Worm (Caenorhabditis elegans) whole organism, L1 larva: Measurements from ENCODE around the gene T24D8.6.
A peak's percentile ranks its signal among the peaks of the same experiment; 100 is the strongest.

Experiments used
- C04F5.9 ChIP-seq: sonication (generic microtip); optimal IDR thresholded peaks from 2 replicates; lab custom pipeline; 2016; ENCODE audit warnings: missing genetic modification characterization, missing compliant biosample characterization
- F16B12.6 ChIP-seq: fragments of 150-350 bp; optimal IDR thresholded peaks from 2 replicates; lab custom pipeline; 2014; ENCODE audit warnings: missing biosample characterization, missing genetic modification characterization
- alr-1 ChIP-seq: fragments of 200-800 bp; sonication (Bioruptor generic); optimal IDR thresholded peaks from 2 replicates; lab custom pipeline; 2018; ENCODE audit warnings: borderline replicate concordance, mild to moderate bottlenecking, missing genetic modification characterization, missing compliant biosample characterization
- blmp-1 ChIP-seq: fragments of 150-350 bp; optimal IDR thresholded peaks from 2 replicates; lab custom pipeline; 2014; ENCODE audit warnings: missing biosample characterization, missing genetic modification characterization
- ceh-8 ChIP-seq: fragments of 200-800 bp; sonication (Bioruptor generic); optimal IDR thresholded peaks from 2 replicates; lab custom pipeline; 2018; ENCODE audit warnings: mild to moderate bottlenecking, missing genetic modification characterization, moderate library complexity, missing compliant biosample characterization
- ceh-82 ChIP-seq, 3 experiments: fragments of 150-350 bp in 1 of 3; sonication (generic microtip) in 2 of 3; optimal IDR thresholded peaks; 2 replicates each; lab custom pipeline; 2014 to 2017; ENCODE audit warnings: missing biosample characterization in 3 of 3, missing genetic modification characterization in 3 of 3
- ceh-90 ChIP-seq: sonication (generic microtip); optimal IDR thresholded peaks from 2 replicates; lab custom pipeline; 2016; ENCODE audit warnings: missing genetic modification characterization, missing compliant biosample characterization
- efl-1 ChIP-seq, 4 experiments: fragments of 150-350 bp; optimal IDR thresholded peaks in 3 of 4; peaks in 1 of 4; 1 replicate in 1 of 4; 2 replicates in 3 of 4; lab custom pipeline; 2014; ENCODE audit warnings: missing biosample characterization in 2 of 4, missing genetic modification characterization in 2 of 4, missing genetic modification reagents in 2 of 4
- elt-2 ChIP-seq: sonication (generic microtip); optimal IDR thresholded peaks from 2 replicates; lab custom pipeline; 2016; ENCODE audit warnings: missing genetic modification characterization, mild to moderate bottlenecking, inconsistent platforms, missing compliant biosample characterization, missing genetic modification reagents
- elt-3 ChIP-seq, 6 experiments: fragments of 150-350 bp in 1 of 6; sonication (generic microtip); optimal IDR thresholded peaks; 2 replicates each; lab custom pipeline; 2017 to 2018; ENCODE audit warnings: missing biosample characterization in 6 of 6, missing genetic modification characterization in 6 of 6, inconsistent platforms in 1 of 6
- ets-5 ChIP-seq: fragments of 200-800 bp; sonication (Bioruptor generic); IDR thresholded peaks from 2 replicates; pipeline ENCODE4 v1.3.6; 2022; ENCODE audit warnings: missing genetic modification characterization, missing compliant biosample characterization
- fos-1 ChIP-seq: fragments of 150-350 bp; optimal IDR thresholded peaks from 2 replicates; lab custom pipeline; 2014; ENCODE audit warnings: missing biosample characterization, missing genetic modification characterization
- grh-1 ChIP-seq: fragments of 200-800 bp; sonication (Bioruptor generic); IDR thresholded peaks from 2 replicates; pipeline ENCODE4 v1.3.6; 2022; ENCODE audit warnings: missing genetic modification reagents, missing genetic modification characterization, missing compliant biosample characterization
- isw-1 ChIP-seq: fragments of 200-800 bp; sonication (Bioruptor generic); IDR thresholded peaks from 2 replicates; pipeline ENCODE4 v1.3.6; 2022; ENCODE audit warnings: missing genetic modification characterization, missing compliant biosample characterization
- jun-1 ChIP-seq: fragments of 150-350 bp; optimal IDR thresholded peaks from 2 replicates; lab custom pipeline; 2014; ENCODE audit warnings: missing biosample characterization, missing genetic modification reagents, missing genetic modification characterization
- lin-14 ChIP-seq: fragments of 200-800 bp; sonication (Bioruptor generic); optimal IDR thresholded peaks from 2 replicates; lab custom pipeline; 2018; ENCODE audit warnings: mild to moderate bottlenecking, missing genetic modification characterization, moderate library complexity, missing compliant biosample characterization
- lin-35 ChIP-seq, 2 experiments: fragments of 150-350 bp; optimal IDR thresholded peaks; 2 replicates each; lab custom pipeline; 2014; ENCODE audit warnings: missing biosample characterization in 2 of 2, missing genetic modification characterization in 2 of 2, missing genetic modification reagents in 2 of 2
- lsy-2 ChIP-seq, 2 experiments: fragments of 150-350 bp; optimal IDR thresholded peaks; 2 replicates each; lab custom pipeline; 2014; ENCODE audit warnings: missing biosample characterization in 2 of 2, missing genetic modification characterization in 2 of 2
- mdl-1 ChIP-seq, 2 experiments: fragments of 150-350 bp; optimal IDR thresholded peaks; 2 replicates each; lab custom pipeline; 2014 to 2017; ENCODE audit warnings: missing biosample characterization in 2 of 2, missing genetic modification characterization in 2 of 2, inconsistent platforms in 1 of 2
- mep-1 ChIP-seq: fragments of 150-350 bp; optimal IDR thresholded peaks from 2 replicates; lab custom pipeline; 2014; ENCODE audit warnings: missing biosample characterization, missing genetic modification characterization
- nhr-12 ChIP-seq: sonication (generic microtip); optimal IDR thresholded peaks from 2 replicates; lab custom pipeline; 2017; ENCODE audit warnings: missing biosample characterization, missing genetic modification characterization
- nhr-20 ChIP-seq: sonication (generic microtip); optimal IDR thresholded peaks from 2 replicates; lab custom pipeline; 2016; ENCODE audit warnings: mild to moderate bottlenecking, missing genetic modification characterization, missing compliant biosample characterization
- nhr-28 ChIP-seq: fragments of 150-350 bp; optimal IDR thresholded peaks from 2 replicates; lab custom pipeline; 2014; ENCODE audit warnings: missing biosample characterization, missing genetic modification characterization
- nhr-71 ChIP-seq: sonication (generic microtip); optimal IDR thresholded peaks from 2 replicates; lab custom pipeline; 2016; ENCODE audit warnings: mild to moderate bottlenecking, missing genetic modification characterization, moderate library complexity, missing compliant biosample characterization
- nhr-76 ChIP-seq: sonication (generic microtip); optimal IDR thresholded peaks from 2 replicates; lab custom pipeline; 2017; ENCODE audit warnings: missing biosample characterization, missing genetic modification characterization
- nhr-85 ChIP-seq: sonication (generic microtip); peaks from one replicate; lab custom pipeline; 2016; ENCODE audit warnings: missing genetic modification characterization, inconsistent platforms, missing compliant biosample characterization
- nhr-90 ChIP-seq: sonication (generic microtip); optimal IDR thresholded peaks from 2 replicates; lab custom pipeline; 2016; ENCODE audit warnings: mild to moderate bottlenecking, missing genetic modification characterization, missing compliant biosample characterization; ENCODE audit not compliant: poor library complexity
- pqm-1 ChIP-seq: sonication (generic microtip); optimal IDR thresholded peaks from 3 replicates; lab custom pipeline; 2017; ENCODE audit warnings: missing biosample characterization, missing genetic modification characterization
- skn-1 ChIP-seq: fragments of 150-350 bp; optimal IDR thresholded peaks from 2 replicates; lab custom pipeline; 2014; ENCODE audit warnings: missing biosample characterization, missing genetic modification characterization
- snpc-4 ChIP-seq: fragments of 150-350 bp; optimal IDR thresholded peaks from 2 replicates; lab custom pipeline; 2014; ENCODE audit warnings: missing biosample characterization, missing genetic modification characterization
- snu-23 ChIP-seq: sonication (generic microtip); optimal IDR thresholded peaks from 2 replicates; lab custom pipeline; 2016; ENCODE audit warnings: missing genetic modification characterization, missing compliant biosample characterization
- sptf-1 ChIP-seq: fragments of 150-350 bp; optimal IDR thresholded peaks from 2 replicates; lab custom pipeline; 2014; ENCODE audit warnings: missing biosample characterization, missing genetic modification characterization
- swsn-7 ChIP-seq: sonication (generic microtip); optimal IDR thresholded peaks from 2 replicates; lab custom pipeline; 2016; ENCODE audit warnings: missing genetic modification characterization, missing compliant biosample characterization
- tbx-2 ChIP-seq: sonication (generic microtip); optimal IDR thresholded peaks from 2 replicates; lab custom pipeline; 2016; ENCODE audit warnings: missing genetic modification characterization, missing compliant biosample characterization
- unc-130 ChIP-seq: fragments of 150-350 bp; optimal IDR thresholded peaks from 2 replicates; lab custom pipeline; 2017; ENCODE audit warnings: missing biosample characterization, missing genetic modification characterization, inconsistent platforms
- unc-62 ChIP-seq: fragments of 150-350 bp; optimal IDR thresholded peaks from 2 replicates; lab custom pipeline; 2014; ENCODE audit warnings: missing biosample characterization, missing genetic modification reagents, missing genetic modification characterization
- unc-98 ChIP-seq: fragments of 200-800 bp; sonication (Bioruptor generic); IDR thresholded peaks from 2 replicates; pipeline ENCODE4 v1.3.6; 2022; ENCODE audit warnings: missing genetic modification characterization, missing compliant biosample characterization
- xbp-1 ChIP-seq: sonication (generic microtip); optimal IDR thresholded peaks from 2 replicates; lab custom pipeline; 2016; ENCODE audit warnings: missing genetic modification characterization, missing compliant biosample characterization
- zag-1 ChIP-seq: fragments of 150-350 bp; optimal IDR thresholded peaks from 2 replicates; lab custom pipeline; 2014; ENCODE audit warnings: missing biosample characterization, missing genetic modification characterization

The T24D8.6 gene

ce11 chrX:2375300-2376035 is 9.7 kb upstream of the T24D8.6 start, which contains the start of gene F47G3.3:
F47G3.3 (plus strand) TSS chrX:2375985.
- TF ChIP-seq C04F5.9 (tag; lab: Kevin White, UChicago), result no peak
- TF ChIP-seq blmp-1 (tag; lab: Kevin White, UChicago), result peak; percentile 95
- TF ChIP-seq nhr-12 (tag; lab: Kevin White, UChicago), result no peak
- no peak for TF ChIP-seq ceh-8
- TF ChIP-seq ceh-82 (tag; optimal IDR thresholded peaks at IDR 0.05; lab: Kevin White, UChicago), result no peak
- TF ChIP-seq unc-62 (GFP tag; lab: Kevin White, UChicago), result no peak
- no peak for TF ChIP-seq F16B12.6

ce11 chrX:2372134-2372533 is 6.3 kb upstream of the T24D8.6 start:
- TF ChIP-seq nhr-85 (no peak), nhr-71 (tag; lab: Kevin White, UChicago) (no peak), lin-14 (peak; percentile 24), elt-3 (tag; optimal IDR thresholded peaks at IDR 0.05; lab: Kevin White, UChicago) (peak in 2 of 6 experiments; percentile 9 to 47), nhr-90 (peak; percentile 10), ets-5 (no peak), ceh-90 (tag; lab: Kevin White, UChicago) (no peak), lin-35 (GFP tag; optimal IDR thresholded peaks at IDR 0.05; lab: Kevin White, UChicago) (peak in 1 of 2 experiments; percentile 30), elt-2 (peak; percentile 54)

ce11 chrX:2370655-2371054 is 4.9 kb upstream of the T24D8.6 start:
- TF ChIP-seq elt-2 (peak; percentile 51), isw-1 (GFP tag; lab: Robert Waterston, UW) (no peak)
- TF ChIP-seq, all 84 proteins: peak for 1

- TF ChIP-seq nhr-12 (tag; lab: Kevin White, UChicago) (no peak), nhr-76 (tag; lab: Kevin White, UChicago) (no peak), fos-1 (tag; lab: Kevin White, UChicago) (no peak), elt-2 (peak; percentile 11), unc-98 (GFP tag; lab: Robert Waterston, UW) (no peak), alr-1 (tag; lab: Kevin White, UChicago) (no peak)
Measured at ce11 chrX:2369073-2369472, 3.3 kb upstream of the T24D8.6 start.

ce11 chrX:2368042-2368814 is 2.4 kb upstream of the T24D8.6 start:
- TF ChIP-seq nhr-12 (tag; lab: Kevin White, UChicago) (no peak), fos-1 (tag; lab: Kevin White, UChicago) (peak; percentile 3), lsy-2 (tag; optimal IDR thresholded peaks at IDR 0.05; lab: Kevin White, UChicago) (peak in 1 of 2 experiments; percentile 8), snu-23 (GFP tag; lab: Kevin White, UChicago) (peak; percentile 34), grh-1 (GFP tag; lab: Robert Waterston, UW) (peak; percentile 69), sptf-1 (tag; lab: Kevin White, UChicago) (no peak), xbp-1 (tag; lab: Kevin White, UChicago) (no peak), alr-1 (tag; lab: Kevin White, UChicago) (no peak), nhr-71 (tag; lab: Kevin White, UChicago) (peak; percentile 52), nhr-28 (tag; lab: Kevin White, UChicago) (no peak), unc-130 (peak; percentile 14), nhr-20 (peak; percentile 37), nhr-85 (peak; percentile 96), zag-1 (tag; lab: Kevin White, UChicago) (no peak), C04F5.9 (tag; lab: Kevin White, UChicago) (no peak), mdl-1 (tag; optimal IDR thresholded peaks at IDR 0.05; lab: Kevin White, UChicago) (peak in 1 of 2 experiments; percentile 6), lin-35 (GFP tag; optimal IDR thresholded peaks at IDR 0.05; lab: Kevin White, UChicago) (peak in 1 of 2 experiments; percentile 21), ceh-8 (no peak), blmp-1 (tag; lab: Kevin White, UChicago) (peak; percentile 93), tbx-2 (tag; lab: Kevin White, UChicago) (peak; percentile 35), skn-1 (tag; lab: Kevin White, UChicago) (peak; percentile 12), lin-14 (peak; percentile 82), F16B12.6 (no peak), mep-1 (no peak), isw-1 (GFP tag; lab: Robert Waterston, UW) (no peak), jun-1 (tag; lab: Kevin White, UChicago) (peak; percentile 15), nhr-90 (peak; percentile 24), pqm-1 (tag; lab: Kevin White, UChicago) (no peak), efl-1 (optimal IDR thresholded peaks at IDR 0.05; lab: Kevin White, UChicago) (no peak), efl-1 (GFP tag; optimal IDR thresholded peaks at IDR 0.05 in 1 of 2; lab: Kevin White, UChicago) (no peak), snpc-4 (no peak), elt-3 (tag; optimal IDR thresholded peaks at IDR 0.05; lab: Kevin White, UChicago) (peak in 2 of 6 experiments; percentile 28 to 38), swsn-7 (tag; lab: Kevin White, UChicago) (no peak)
